Fruit fly (Drosophila melanogaster) whole organism, wandering third instar larva: ENCODE measurements around the gene tj.

ENCODE experiments used
- Abd-B ChIP-seq: fragments of >200 bp; optimal IDR thresholded peaks from 2 replicates; lab custom pipeline; 2017; ENCODE audit warnings: missing biosample characterization, missing genetic modification characterization
- CG32264 ChIP-seq: fragments of 200-800 bp; sonication (Bioruptor generic); optimal IDR thresholded peaks from 2 replicates; lab custom pipeline; 2016; ENCODE audit warnings: missing biosample characterization, missing genetic modification characterization
- CG9705 ChIP-seq: fragments of 200-800 bp; sonication (Bioruptor generic); optimal IDR thresholded peaks from 2 replicates; lab custom pipeline; 2018; ENCODE audit warnings: missing biosample characterization, mild to moderate bottlenecking, missing genetic modification characterization
- CrebA ChIP-seq: fragments of 200-800 bp; sonication (Bioruptor generic); optimal IDR thresholded peaks from 2 replicates; lab custom pipeline; 2016; ENCODE audit warnings: missing biosample characterization, mild to moderate bottlenecking, missing genetic modification characterization, borderline replicate concordance
- Dfd ChIP-seq: fragments of >200 bp; optimal IDR thresholded peaks from 2 replicates; lab custom pipeline; 2017; ENCODE audit warnings: missing biosample characterization, missing genetic modification characterization
- Dif ChIP-seq: fragments of 200-275, 200-300 bp; sonication (Bioruptor generic); optimal IDR thresholded peaks from 2 replicates; lab custom pipeline; 2018; ENCODE audit warnings: missing biosample characterization, missing genetic modification characterization; ENCODE audit not compliant: partially characterized antibody
- GATAd ChIP-seq: sonication (Bioruptor generic); optimal IDR thresholded peaks from 2 replicates; lab custom pipeline; 2016; ENCODE audit warnings: missing biosample characterization, missing genetic modification characterization
- HLH106 ChIP-seq: fragments of 200-800 bp; optimal IDR thresholded peaks from 3 replicates; lab custom pipeline; 2019; ENCODE audit warnings: missing biosample characterization, mild to moderate bottlenecking, missing genetic modification characterization, moderate library complexity
- Hnf4 ChIP-seq: fragments of 200-800 bp; sonication (Bioruptor generic); optimal IDR thresholded peaks from 2 replicates; lab custom pipeline; 2016; ENCODE audit warnings: missing biosample characterization, mild to moderate bottlenecking, missing genetic modification characterization
- Hr78 ChIP-seq: fragments of >200 bp; optimal IDR thresholded peaks from 2 replicates; lab custom pipeline; 2017; ENCODE audit warnings: missing biosample characterization, missing genetic modification characterization
- Hr83 ChIP-seq: fragments of 200-300 bp; sonication (Bioruptor generic); optimal IDR thresholded peaks from 2 replicates; lab custom pipeline; 2016; ENCODE audit warnings: missing biosample characterization, mild to moderate bottlenecking, missing genetic modification characterization, moderate library complexity; ENCODE audit not compliant: poor library complexity, severe bottlenecking
- Jra ChIP-seq: sonication (Bioruptor generic); optimal IDR thresholded peaks from 2 replicates; lab custom pipeline; 2016; ENCODE audit warnings: missing biosample characterization, missing genetic modification characterization
- Mio ChIP-seq: sonication (Bioruptor generic); optimal IDR thresholded peaks from 2 replicates; lab custom pipeline; 2016; ENCODE audit warnings: missing biosample characterization, missing genetic modification characterization
- Myc ChIP-seq: fragments of >200 bp; optimal IDR thresholded peaks from 2 replicates; lab custom pipeline; 2017
- N ChIP-seq: fragments of >200 bp; optimal IDR thresholded peaks from 2 replicates; lab custom pipeline; 2018; ENCODE audit warnings: missing biosample characterization, missing external identifiers, missing genetic modification characterization
- OdsH ChIP-seq: fragments of 200-800 bp; sonication (Bioruptor generic); optimal IDR thresholded peaks from 2 replicates; lab custom pipeline; 2016; ENCODE audit warnings: missing biosample characterization, mild to moderate bottlenecking, missing genetic modification characterization
- Rel ChIP-seq, 2 experiments: fragments of 200-800 bp; sonication (Bioruptor generic) in 1 of 2; optimal IDR thresholded peaks; 2 replicates in 1 of 2; 3 replicates in 1 of 2; lab custom pipeline; 2016 to 2019; ENCODE audit warnings: mild to moderate bottlenecking in 2 of 2, missing biosample characterization in 2 of 2, missing genetic modification characterization in 2 of 2, moderate library complexity in 1 of 2
- Sp1 ChIP-seq: fragments of 200-800 bp; sonication (Bioruptor generic); optimal IDR thresholded peaks from 3 replicates; lab custom pipeline; 2019; ENCODE audit warnings: missing biosample characterization, mild to moderate bottlenecking, missing genetic modification characterization, moderate library complexity
- Vsx2 ChIP-seq: fragments of 200-300, 225-300 bp; sonication (Bioruptor generic); optimal IDR thresholded peaks from 2 replicates; lab custom pipeline; 2018; ENCODE audit warnings: missing biosample characterization, missing genetic modification characterization; ENCODE audit not compliant: partially characterized antibody
- br ChIP-seq: fragments of 200-800 bp; sonication (Bioruptor generic); optimal IDR thresholded peaks from 2 replicates; lab custom pipeline; 2016; ENCODE audit warnings: missing biosample characterization, missing genetic modification characterization
- brk ChIP-seq: fragments of 200-800 bp; sonication (Bioruptor generic); optimal IDR thresholded peaks from 2 replicates; lab custom pipeline; 2016; ENCODE audit warnings: missing biosample characterization, mild to moderate bottlenecking, missing genetic modification characterization
- dl ChIP-seq, 2 experiments: fragments of 175-275, 200-275 bp in 1 of 2; fragments of 200-275 bp in 1 of 2; sonication (Bioruptor generic); optimal IDR thresholded peaks; lab custom pipeline; 2018; ENCODE audit warnings: mild to moderate bottlenecking in 2 of 2, missing biosample characterization in 2 of 2, missing genetic modification characterization in 2 of 2, moderate library complexity in 2 of 2; ENCODE audit not compliant: partially characterized antibody in 2 of 2, insufficient read depth in 1 of 2
- dmrt93B ChIP-seq: fragments of 200-800 bp; sonication (Bioruptor generic); optimal IDR thresholded peaks from 2 replicates; lab custom pipeline; 2018; ENCODE audit warnings: missing biosample characterization, mild to moderate bottlenecking, missing genetic modification characterization
- dsf ChIP-seq: sonication (Bioruptor generic); optimal IDR thresholded peaks from 2 replicates; lab custom pipeline; 2016; ENCODE audit warnings: missing biosample characterization, missing genetic modification characterization, borderline replicate concordance
- ey ChIP-seq: fragments of 200-800 bp; sonication (Bioruptor generic); optimal IDR thresholded peaks from 2 replicates; lab custom pipeline; 2016; ENCODE audit warnings: missing biosample characterization, missing genetic modification characterization
- foxo ChIP-seq, 2 experiments: fragments of 200-800 bp; sonication (Bioruptor generic); optimal IDR thresholded peaks; 2 replicates in 1 of 2; 3 replicates in 1 of 2; lab custom pipeline; 2016 to 2017; ENCODE audit warnings: missing biosample characterization in 2 of 2, missing genetic modification characterization in 2 of 2
- fru ChIP-seq: fragments of 200-800 bp; sonication (Bioruptor generic); optimal IDR thresholded peaks from 3 replicates; lab custom pipeline; 2016; ENCODE audit warnings: missing biosample characterization, mild to moderate bottlenecking, missing genetic modification characterization
- h ChIP-seq: fragments of 200-800 bp; sonication (Bioruptor generic); optimal IDR thresholded peaks from 3 replicates; lab custom pipeline; 2016; ENCODE audit warnings: missing biosample characterization, mild to moderate bottlenecking, missing genetic modification characterization
- jim ChIP-seq: fragments of 175-275, 200-325 bp; sonication (Bioruptor generic); optimal IDR thresholded peaks from 2 replicates; lab custom pipeline; 2016; ENCODE audit warnings: missing biosample characterization, mild to moderate bottlenecking, missing genetic modification characterization
- lola ChIP-seq: fragments of >200 bp; optimal IDR thresholded peaks from 2 replicates; lab custom pipeline; 2017; ENCODE audit warnings: missing biosample characterization, missing genetic modification characterization
- pan ChIP-seq: fragments of >200 bp; optimal IDR thresholded peaks from 2 replicates; lab custom pipeline; 2017
- psq ChIP-seq: fragments of 200-800 bp; sonication (Bioruptor generic); optimal IDR thresholded peaks from 3 replicates; lab custom pipeline; 2017; ENCODE audit warnings: missing biosample characterization, mild to moderate bottlenecking, missing genetic modification characterization, moderate library complexity
- rgr ChIP-seq: fragments of 200-800 bp; sonication (Bioruptor generic); optimal IDR thresholded peaks from 3 replicates; lab custom pipeline; 2016; ENCODE audit warnings: missing biosample characterization, mild to moderate bottlenecking, missing genetic modification characterization
- sage ChIP-seq: fragments of 200-800 bp; sonication (Bioruptor generic); optimal IDR thresholded peaks from 2 replicates; lab custom pipeline; 2016; ENCODE audit warnings: missing biosample characterization, mild to moderate bottlenecking, missing genetic modification characterization
- sv ChIP-seq: fragments of 200-800 bp; sonication (Bioruptor generic); optimal IDR thresholded peaks from 3 replicates; lab custom pipeline; 2016; ENCODE audit warnings: missing biosample characterization, missing genetic modification characterization
- tai ChIP-seq: sonication (Bioruptor generic); optimal IDR thresholded peaks from 2 replicates; lab custom pipeline; 2016; ENCODE audit warnings: missing biosample characterization, missing genetic modification characterization
- usp ChIP-seq: fragments of >200 bp; optimal IDR thresholded peaks from 2 replicates; lab custom pipeline; 2017; ENCODE audit warnings: missing biosample characterization, missing genetic modification characterization
- woc ChIP-seq: sonication (Bioruptor generic); optimal IDR thresholded peaks from 2 replicates; lab custom pipeline; 2016; ENCODE audit warnings: missing biosample characterization, mild to moderate bottlenecking, missing genetic modification characterization

tj gene

DNA sequence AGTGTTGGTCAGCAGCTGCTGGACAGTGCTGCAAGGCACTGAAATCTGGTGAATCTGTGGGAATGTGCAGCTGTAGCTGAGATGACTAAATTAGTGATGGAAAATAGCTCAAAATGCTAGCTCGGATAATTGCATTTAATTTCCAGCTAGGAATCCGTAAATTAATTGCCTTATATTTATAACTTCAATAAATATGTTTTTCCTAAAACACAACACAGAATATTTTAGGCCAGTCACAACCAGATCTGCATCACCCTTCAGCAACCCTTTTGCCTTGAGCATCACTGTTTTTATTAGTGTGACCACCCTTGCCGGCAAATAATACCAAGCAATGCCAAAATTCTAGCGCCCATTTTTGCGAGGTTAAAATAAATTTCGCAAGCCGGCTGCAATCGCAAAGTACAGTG, 19.3 kb upstream of the tj start, which contains the start of gene Hs2st (continued):
- TF ChIP-seq br (peak; percentile 94), Abd-B (GFP tag; lab: Kevin White, UChicago) (no peak), h (peak; percentile 96), foxo (GFP tag; optimal IDR thresholded peaks at IDR 0.05; lab: Kevin White, UChicago) (peak; percentile 57 to 97), CG32264 (GFP tag; lab: Kevin White, UChicago) (peak; percentile 84)
- TF ChIP-seq, all 38 proteins: peak for 24

DNA sequence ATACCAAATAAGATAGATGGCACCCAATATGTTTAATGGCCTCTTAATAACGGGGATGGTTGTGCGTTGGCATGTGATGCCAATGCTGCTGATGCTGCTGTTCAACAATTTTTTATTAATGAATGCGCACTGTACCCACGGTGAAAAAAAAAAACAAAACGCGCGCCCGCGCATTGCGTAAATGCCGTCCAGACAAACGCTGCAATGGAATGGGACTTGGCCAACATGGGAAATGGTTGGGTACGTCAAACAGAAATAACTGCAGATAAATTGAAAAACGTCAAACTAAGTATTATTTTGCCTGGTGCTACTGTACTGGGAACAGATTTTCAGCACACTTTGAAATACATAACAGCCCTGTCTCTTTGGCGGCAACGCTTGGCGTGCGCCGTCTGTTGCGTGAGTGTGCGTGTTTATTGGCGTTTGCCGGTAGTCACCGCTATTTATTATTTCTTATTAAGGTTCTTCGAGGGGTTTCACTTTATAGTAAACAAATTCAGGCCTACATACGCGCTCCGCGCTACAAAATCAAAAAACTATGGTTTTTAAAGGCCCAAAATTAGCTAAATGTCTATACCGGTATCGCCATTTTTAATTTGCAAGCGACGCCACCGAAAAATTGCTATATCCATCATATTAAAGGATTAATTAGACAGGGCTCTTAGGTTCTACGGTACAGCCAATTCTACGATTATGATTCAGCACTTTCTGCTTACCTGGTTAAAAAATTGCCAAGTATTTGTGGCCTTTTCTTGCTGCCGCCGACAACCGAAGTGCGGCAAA, 11.3 kb upstream of the tj start:
- TF ChIP-seq fru (GFP tag; lab: Kevin White, UChicago) (no peak), brk (no peak), CG9705 (GFP tag; lab: Kevin White, UChicago) (no peak), GATAd (GFP tag; lab: Kevin White, UChicago) (no peak), br (no peak), foxo (GFP tag; optimal IDR thresholded peaks at IDR 0.05; lab: Kevin White, UChicago) (peak in 1 of 2 experiments; percentile 35), Myc (lab: Kevin White, UChicago) (peak; percentile 6), rgr (GFP tag; lab: Kevin White, UChicago) (no peak), CG32264 (GFP tag; lab: Kevin White, UChicago) (no peak), usp (no peak), Mio (GFP tag; lab: Kevin White, UChicago) (no peak), h (peak; percentile 89), tai (no peak), Rel (GFP tag; optimal IDR thresholded peaks at IDR 0.05; lab: Kevin White, UChicago) (no peak), Rel (tag; optimal IDR thresholded peaks at IDR 0.05; lab: Kevin White, UChicago) (no peak), woc (GFP tag; lab: Kevin White, UChicago) (peak; percentile 33), sv (no peak), Abd-B (GFP tag; lab: Kevin White, UChicago) (no peak), Sp1 (GFP tag; lab: Kevin White, UChicago) (no peak), Dfd (GFP tag; lab: Kevin White, UChicago) (no peak), ey (peak; percentile 6), HLH106 (peak; percentile 2), OdsH (GFP tag; lab: Kevin White, UChicago) (peak; percentile 26), N (GFP tag; lab: Kevin White, UChicago) (no peak)

DNA sequence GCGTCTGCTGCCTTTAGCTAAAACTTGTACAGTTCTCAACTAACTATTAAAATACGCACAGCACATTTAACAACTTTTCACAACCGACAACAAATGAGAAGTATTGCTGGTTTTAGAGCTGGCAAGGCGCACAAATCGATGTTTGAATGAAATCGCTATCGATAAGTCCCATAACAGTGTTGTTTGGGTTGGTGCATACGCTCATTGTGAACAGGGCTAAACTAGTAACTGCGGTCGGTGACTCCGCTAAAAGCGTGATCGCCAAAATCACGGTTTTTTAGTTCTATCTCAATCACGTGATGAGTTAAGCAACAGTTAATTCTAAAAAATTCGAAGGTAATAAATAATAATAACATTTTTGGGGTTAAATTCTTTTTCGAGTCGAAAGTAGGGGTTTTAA, 10.7 kb upstream of the tj start, which contains the start of gene Top2:
Gene Top2 (minus strand): TSS at position 110 of the 400 bp plus-strand sequence.
- TF ChIP-seq Abd-B (GFP tag; lab: Kevin White, UChicago) (no peak), rgr (GFP tag; lab: Kevin White, UChicago) (peak; percentile 7), brk (no peak), HLH106 (peak; percentile 32), br (no peak), Dif (GFP tag; lab: Kevin White, UChicago) (no peak), fru (GFP tag; lab: Kevin White, UChicago) (no peak), Rel (GFP tag; optimal IDR thresholded peaks at IDR 0.05; lab: Kevin White, UChicago) (no peak), Rel (tag; optimal IDR thresholded peaks at IDR 0.05; lab: Kevin White, UChicago) (peak; percentile 29), Myc (lab: Kevin White, UChicago) (no peak), N (GFP tag; lab: Kevin White, UChicago) (no peak), tai (no peak), Vsx2 (GFP tag; lab: Kevin White, UChicago) (peak; percentile 9), h (peak; percentile 60), pan (lab: Kevin White, UChicago) (no peak), woc (GFP tag; lab: Kevin White, UChicago) (peak; percentile 6), CG32264 (GFP tag; lab: Kevin White, UChicago) (no peak), OdsH (GFP tag; lab: Kevin White, UChicago) (no peak), Mio (GFP tag; lab: Kevin White, UChicago) (no peak), lola (GFP tag; lab: Kevin White, UChicago) (no peak), dmrt93B (GFP tag; lab: Kevin White, UChicago) (no peak), Hnf4 (peak; percentile 66), Hr78 (GFP tag; lab: Kevin White, UChicago) (no peak), usp (no peak), Sp1 (GFP tag; lab: Kevin White, UChicago) (no peak), psq (GFP tag; lab: Kevin White, UChicago) (no peak), GATAd (GFP tag; lab: Kevin White, UChicago) (no peak), dsf (GFP tag; lab: Kevin White, UChicago) (no peak), CrebA (GFP tag; lab: Kevin White, UChicago) (no peak), Dfd (GFP tag; lab: Kevin White, UChicago) (no peak), foxo (GFP tag; optimal IDR thresholded peaks at IDR 0.05; lab: Kevin White, UChicago) (peak in 1 of 2 experiments; percentile 23), sage (GFP tag; lab: Kevin White, UChicago) (no peak), ey (no peak), sv (no peak), dl (GFP tag; optimal IDR thresholded peaks at IDR 0.05; lab: Kevin White, UChicago; ENCODE audit: insufficient read depth in 1 of 2, partially characterized antibody in 2 of 2) (no peak), Hr83 (GFP tag; lab: Kevin White, UChicago) (peak; percentile 69), jim (GFP tag; lab: Kevin White, UChicago) (no peak), CG9705 (GFP tag; lab: Kevin White, UChicago) (no peak), Jra (peak; percentile 16)
- TF ChIP-seq, all 38 proteins: peak for 10
